Comparison of ENCODE assay signal across 1 worm cellular context in the genomic region with DNA sequence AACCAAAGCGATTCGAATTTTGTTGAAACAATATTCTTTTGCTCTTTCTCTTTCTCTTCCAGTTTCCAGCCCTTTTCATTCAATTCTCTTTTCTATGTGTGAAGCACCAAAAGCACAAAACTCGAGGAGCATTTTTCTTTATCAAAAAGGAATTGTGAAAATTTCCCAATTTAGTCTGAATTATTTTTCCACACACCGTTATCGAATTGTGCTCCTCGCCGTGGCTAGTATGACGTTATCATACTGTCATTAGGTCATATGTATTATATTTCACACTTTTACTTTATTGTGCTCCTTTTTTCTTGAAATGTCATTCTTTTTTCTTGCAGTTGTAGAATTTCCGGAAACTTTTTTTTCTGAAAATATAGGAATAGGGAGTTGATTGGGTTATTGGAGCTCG.
TF ChIP-seq lines count a peak whose summit lies in the region.

No protein-coding gene starts in this region.

TF ChIP-seq in whole organism, L4 larva, 104 proteins besides CTCF, POLR2A, EP300 and RAD21 (continued from another document):
- TF ChIP-seq jun-1 (tag; optimal IDR thresholded peaks at IDR 0.05; lab: Kevin White, UChicago) (no peak), cey-2 (tag; optimal IDR thresholded peaks at IDR 0.05; lab: Kevin White, UChicago; ENCODE audit: borderline replicate concordance, insufficient read depth) (no peak), R02D3.7 (tag; optimal IDR thresholded peaks at IDR 0.05; lab: Kevin White, UChicago) (no peak), ztf-11 (tag; optimal IDR thresholded peaks at IDR 0.05; lab: Kevin White, UChicago) (no peak), ceh-32 (tag; optimal IDR thresholded peaks at IDR 0.05; lab: Kevin White, UChicago; ENCODE audit: poor library complexity) (no peak), T20F7.1 (GFP tag; optimal IDR thresholded peaks at IDR 0.05; lab: Kevin White, UChicago) (no peak)
